Fruit fly (Drosophila melanogaster) whole organism, prepupa: ENCODE measurements around the gene mael.
A peak's percentile ranks its signal among the peaks of the same experiment; 100 is the strongest.

Source experiments
- CG15336 ChIP-seq: fragments of 200-800 bp; sonication (Bioruptor generic); IDR thresholded peaks from 2 replicates; pipeline ENCODE4 v1.3.6; 2022; ENCODE audit warnings: missing biosample characterization, missing genetic modification characterization
- CG3032 ChIP-seq: fragments of 200-800 bp; optimal IDR thresholded peaks from 2 replicates; lab custom pipeline; 2019; ENCODE audit warnings: missing biosample characterization, mild to moderate bottlenecking, missing genetic modification characterization, moderate library complexity
- CG31627 ChIP-seq: fragments of 200-800 bp; sonication (Bioruptor generic); optimal IDR thresholded peaks from 3 replicates; lab custom pipeline; 2016; ENCODE audit warnings: missing biosample characterization, missing genetic modification characterization
- CG6808 ChIP-seq: fragments of 200-800 bp; sonication (Bioruptor generic); optimal IDR thresholded peaks from 3 replicates; lab custom pipeline; 2017; ENCODE audit warnings: missing biosample characterization, missing genetic modification characterization, mild to moderate bottlenecking, moderate library complexity, missing genetic modification reagents
- CG7368 ChIP-seq: fragments of 200-800 bp; sonication (Bioruptor generic); optimal IDR thresholded peaks from 3 replicates; lab custom pipeline; 2016; ENCODE audit warnings: missing biosample characterization, missing genetic modification characterization
- CG8319 ChIP-seq: fragments of 200-800 bp; sonication (Bioruptor generic); optimal IDR thresholded peaks from 3 replicates; lab custom pipeline; 2016; ENCODE audit warnings: missing biosample characterization, missing genetic modification characterization
- Eip75B ChIP-seq: fragments of 200-800 bp; sonication (Bioruptor generic); optimal IDR thresholded peaks from 3 replicates; lab custom pipeline; 2016; ENCODE audit warnings: missing biosample characterization, missing genetic modification characterization
- achi ChIP-seq: fragments of 200-800 bp; sonication (Bioruptor generic); optimal IDR thresholded peaks from 3 replicates; lab custom pipeline; 2016; ENCODE audit warnings: missing biosample characterization, missing genetic modification characterization

dm6 chr3L:22741389-22742120, 20.6 kb downstream of the mael start, which contains the start of gene CG7369:
- TF ChIP-seq CG31627 (GFP tag; lab: Kevin White, UChicago) (peak; percentile 89), CG15336 (GFP tag; lab: Robert Waterston, UW) (peak; percentile 63), CG7368 (GFP tag; lab: Kevin White, UChicago) (peak; percentile 72), CG3032 (tag; lab: Kevin White, UChicago) (peak; percentile 85), CG6808 (GFP tag; lab: Kevin White, UChicago) (peak; percentile 68), Eip75B (GFP tag; lab: Kevin White, UChicago) (peak; percentile 76), achi (peak; percentile 86), CG8319 (GFP tag; lab: Kevin White, UChicago) (peak; percentile 72)
